Worm (Caenorhabditis elegans) whole organism, L2 larva: ENCODE data around the gene ZK177.9.

Experiments used
- F13H6.1 ChIP-seq: sonication (generic microtip); optimal IDR thresholded peaks from 2 replicates; lab custom pipeline; 2016; ENCODE audit warnings: missing genetic modification characterization, missing compliant biosample characterization
- Y55F3AM.14 ChIP-seq: fragments of 200-800 bp; sonication (Bioruptor generic); optimal IDR thresholded peaks from 2 replicates; lab custom pipeline; 2018; ENCODE audit warnings: mild to moderate bottlenecking, missing genetic modification characterization, missing compliant biosample characterization
- ZK546.5 ChIP-seq: sonication (generic microtip); optimal IDR thresholded peaks from 2 replicates; lab custom pipeline; 2017; ENCODE audit warnings: missing biosample characterization, missing genetic modification characterization
- alr-1 ChIP-seq: fragments of 150-350 bp; optimal IDR thresholded peaks from 2 replicates; lab custom pipeline; 2014; ENCODE audit warnings: missing biosample characterization, missing genetic modification characterization
- aly-2 ChIP-seq: fragments of 150-350 bp; optimal IDR thresholded peaks from 2 replicates; lab custom pipeline; 2014; ENCODE audit warnings: missing biosample characterization, missing genetic modification characterization
- ama-1 ChIP-seq: fragments of 150-350 bp; optimal IDR thresholded peaks from 2 replicates; lab custom pipeline; 2018; ENCODE audit warnings: inconsistent platforms
- blmp-1 ChIP-seq: sonication (generic microtip); optimal IDR thresholded peaks from 2 replicates; lab custom pipeline; 2017; ENCODE audit warnings: missing genetic modification characterization, mild to moderate bottlenecking, missing compliant biosample characterization, antibody characterized with exemption, moderate library complexity; ENCODE audit not compliant: insufficient read depth
- ceh-16 ChIP-seq: fragments of 150-350 bp; optimal IDR thresholded peaks from 2 replicates; lab custom pipeline; 2014; ENCODE audit warnings: missing biosample characterization, missing genetic modification characterization
- ceh-82 ChIP-seq: fragments of 150-350 bp; optimal IDR thresholded peaks from 2 replicates; lab custom pipeline; 2014; ENCODE audit warnings: missing biosample characterization, missing genetic modification characterization
- crh-2 ChIP-seq: sonication (generic microtip); optimal IDR thresholded peaks from 2 replicates; lab custom pipeline; 2017; ENCODE audit warnings: missing biosample characterization, missing genetic modification characterization
- dmd-4 ChIP-seq: sonication (generic microtip); optimal IDR thresholded peaks from 2 replicates; lab custom pipeline; 2017; ENCODE audit warnings: missing biosample characterization, missing genetic modification characterization
- egl-27 ChIP-seq: sonication (generic microtip); optimal IDR thresholded peaks from 3 replicates; lab custom pipeline; 2017; ENCODE audit warnings: missing biosample characterization, missing genetic modification reagents, missing genetic modification characterization
- elt-3 ChIP-seq: sonication (generic microtip); optimal IDR thresholded peaks from 2 replicates; lab custom pipeline; 2017; ENCODE audit warnings: missing biosample characterization, missing genetic modification characterization
- fos-1 ChIP-seq: fragments of 150-350 bp; optimal IDR thresholded peaks from 2 replicates; lab custom pipeline; 2014; ENCODE audit warnings: missing biosample characterization, missing genetic modification characterization
- gmeb-1 ChIP-seq: fragments of 150-350 bp; optimal IDR thresholded peaks from 2 replicates; lab custom pipeline; 2014; ENCODE audit warnings: missing biosample characterization, missing genetic modification characterization
- lin-11 ChIP-seq: fragments of 150-350 bp; sonication (generic microtip); optimal IDR thresholded peaks from 2 replicates; lab custom pipeline; 2014; ENCODE audit warnings: missing biosample characterization, missing genetic modification characterization, inconsistent platforms, mixed read lengths
- lin-13 ChIP-seq: fragments of 150-350 bp; optimal IDR thresholded peaks from 2 replicates; lab custom pipeline; 2014; ENCODE audit warnings: missing biosample characterization, missing genetic modification reagents, missing genetic modification characterization
- lsy-2 ChIP-seq, 2 experiments: fragments of 150-350 bp in 1 of 2; sonication (generic microtip) in 1 of 2; optimal IDR thresholded peaks; 2 replicates each; lab custom pipeline; 2014 to 2017; ENCODE audit warnings: missing biosample characterization in 2 of 2, missing genetic modification characterization in 2 of 2
- mab-5 ChIP-seq: fragments of 150-350 bp; optimal IDR thresholded peaks from 2 replicates; lab custom pipeline; 2014; ENCODE audit warnings: missing biosample characterization, missing genetic modification characterization
- mbf-1 ChIP-seq: sonication (generic microtip); optimal IDR thresholded peaks from 2 replicates; lab custom pipeline; 2017; ENCODE audit warnings: missing biosample characterization, missing genetic modification characterization
- mdl-1 ChIP-seq, 2 experiments: fragments of 150-350 bp in 1 of 2; sonication (generic microtip) in 1 of 2; optimal IDR thresholded peaks; 2 replicates each; lab custom pipeline; 2017; ENCODE audit warnings: missing biosample characterization in 2 of 2, missing genetic modification characterization in 2 of 2
- nhr-10 ChIP-seq: sonication (generic microtip); optimal IDR thresholded peaks from 2 replicates; lab custom pipeline; 2017; ENCODE audit warnings: missing biosample characterization, missing genetic modification characterization
- nhr-129 ChIP-seq: fragments of 150-350 bp; optimal IDR thresholded peaks from 2 replicates; lab custom pipeline; 2014; ENCODE audit warnings: missing biosample characterization, missing genetic modification characterization
- nhr-21 ChIP-seq: fragments of 150-350 bp; optimal IDR thresholded peaks from 2 replicates; lab custom pipeline; 2014; ENCODE audit warnings: missing biosample characterization, missing genetic modification characterization
- nhr-237 ChIP-seq: fragments of 150-350 bp; optimal IDR thresholded peaks from 2 replicates; lab custom pipeline; 2014; ENCODE audit warnings: missing biosample characterization, missing genetic modification characterization
- nhr-25 ChIP-seq: fragments of 150-350 bp; sonication (generic microtip); optimal IDR thresholded peaks from 3 replicates; lab custom pipeline; 2014; ENCODE audit warnings: missing biosample characterization, missing genetic modification characterization
- nhr-6 ChIP-seq: fragments of 150-350 bp; optimal IDR thresholded peaks from 2 replicates; lab custom pipeline; 2014; ENCODE audit warnings: missing biosample characterization, missing genetic modification characterization
- nhr-77 ChIP-seq: fragments of 150-350 bp; optimal IDR thresholded peaks from 2 replicates; lab custom pipeline; 2014; ENCODE audit warnings: missing biosample characterization, missing genetic modification characterization
- peb-1 ChIP-seq: fragments of 150-350 bp; optimal IDR thresholded peaks from 2 replicates; lab custom pipeline; 2014; ENCODE audit warnings: missing biosample characterization, missing genetic modification characterization
- sem-4 ChIP-seq: fragments of 150-350 bp; optimal IDR thresholded peaks from 2 replicates; lab custom pipeline; 2014; ENCODE audit warnings: missing biosample characterization, missing genetic modification reagents, missing genetic modification characterization
- skn-1 ChIP-seq: sonication (generic microtip); optimal IDR thresholded peaks from 2 replicates; lab custom pipeline; 2017; ENCODE audit warnings: missing biosample characterization, missing genetic modification characterization
- sma-3 ChIP-seq: sonication (generic microtip); optimal IDR thresholded peaks from 2 replicates; lab custom pipeline; 2016; ENCODE audit warnings: missing genetic modification reagents, missing genetic modification characterization, missing compliant biosample characterization
- sma-9 ChIP-seq, 2 experiments: fragments of 150-350 bp in 1 of 2; sonication (generic microtip) in 1 of 2; optimal IDR thresholded peaks; 2 replicates each; lab custom pipeline; 2014 to 2016; ENCODE audit warnings: missing genetic modification characterization in 2 of 2, mild to moderate bottlenecking in 1 of 2, missing biosample characterization in 1 of 2, missing compliant biosample characterization in 1 of 2, missing genetic modification reagents in 1 of 2, moderate library complexity in 1 of 2
- snpc-4 ChIP-seq: fragments of 150-350 bp; optimal IDR thresholded peaks from 2 replicates; lab custom pipeline; 2014; ENCODE audit warnings: missing biosample characterization, missing genetic modification characterization
- unc-39 ChIP-seq: fragments of 150-350 bp; optimal IDR thresholded peaks from 2 replicates; lab custom pipeline; 2014; ENCODE audit warnings: missing biosample characterization, missing genetic modification characterization
- unc-55 ChIP-seq: fragments of 150-350 bp; sonication (generic microtip); optimal IDR thresholded peaks from 3 replicates; lab custom pipeline; 2014; ENCODE audit warnings: missing biosample characterization, missing genetic modification reagents, missing genetic modification characterization
- zag-1 ChIP-seq: fragments of 150-350 bp; optimal IDR thresholded peaks from 2 replicates; lab custom pipeline; 2014; ENCODE audit warnings: missing biosample characterization, missing genetic modification characterization
- ztf-1 ChIP-seq: fragments of 200-800 bp; sonication (Bioruptor generic); conservative IDR thresholded peaks from 2 replicates; pipeline ENCODE4 v1.3.6; 2022; ENCODE audit warnings: missing genetic modification characterization, missing compliant biosample characterization
- ztf-11 ChIP-seq: sonication (generic microtip); optimal IDR thresholded peaks from 2 replicates; lab custom pipeline; 2017; ENCODE audit warnings: missing biosample characterization, missing genetic modification characterization

Gene ZK177.9

DNA sequence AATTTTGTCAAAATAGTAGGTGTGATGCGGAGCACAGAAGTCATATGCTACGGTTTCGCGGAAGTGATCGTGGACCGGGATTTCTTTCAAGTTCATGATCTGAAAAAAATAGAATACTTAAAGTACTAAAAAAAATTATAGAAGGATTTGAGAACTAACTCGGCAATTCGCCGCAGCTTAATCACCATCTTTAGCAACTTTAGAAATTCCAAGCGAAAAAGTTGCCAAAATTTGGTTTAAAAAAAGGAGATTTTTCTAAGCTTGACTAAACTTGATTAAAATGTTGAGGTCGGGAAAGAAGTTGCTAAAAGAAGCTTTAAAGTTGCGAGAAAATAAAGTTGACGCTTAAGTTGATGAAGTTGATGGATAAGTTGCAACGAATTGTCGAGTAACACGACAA lies at the start of gene ZK177.9:
TSS of gene ZK177.9 (minus strand) at position 101 of the 400 bp plus-strand sequence.
- no peak for TF ChIP-seq sem-4
- TF ChIP-seq gmeb-1 (tag; lab: Kevin White, UChicago), result no peak
- TF ChIP-seq egl-27 (tag; lab: Kevin White, UChicago), result no peak
- no peak for TF ChIP-seq lsy-2 (tag; optimal IDR thresholded peaks at IDR 0.05; lab: Kevin White, UChicago)
- TF ChIP-seq alr-1 (tag; lab: Kevin White, UChicago), result no peak
- TF ChIP-seq ama-1 (lab: Kevin White, UChicago), result no peak
- no peak for TF ChIP-seq unc-39 (tag; lab: Kevin White, UChicago)
- no peak for TF ChIP-seq mab-5 (tag; lab: Kevin White, UChicago)
- TF ChIP-seq ztf-11 (tag; lab: Kevin White, UChicago), result no peak
- TF ChIP-seq crh-2 (tag; lab: Kevin White, UChicago), result no peak
- no peak for TF ChIP-seq ztf-1 (GFP tag; lab: Robert Waterston, UW)
- no peak for TF ChIP-seq sma-3 (GFP tag; lab: Kevin White, UChicago)
- no peak for TF ChIP-seq ZK546.5 (tag; lab: Kevin White, UChicago)
- TF ChIP-seq skn-1 (tag; lab: Kevin White, UChicago), result no peak

DNA sequence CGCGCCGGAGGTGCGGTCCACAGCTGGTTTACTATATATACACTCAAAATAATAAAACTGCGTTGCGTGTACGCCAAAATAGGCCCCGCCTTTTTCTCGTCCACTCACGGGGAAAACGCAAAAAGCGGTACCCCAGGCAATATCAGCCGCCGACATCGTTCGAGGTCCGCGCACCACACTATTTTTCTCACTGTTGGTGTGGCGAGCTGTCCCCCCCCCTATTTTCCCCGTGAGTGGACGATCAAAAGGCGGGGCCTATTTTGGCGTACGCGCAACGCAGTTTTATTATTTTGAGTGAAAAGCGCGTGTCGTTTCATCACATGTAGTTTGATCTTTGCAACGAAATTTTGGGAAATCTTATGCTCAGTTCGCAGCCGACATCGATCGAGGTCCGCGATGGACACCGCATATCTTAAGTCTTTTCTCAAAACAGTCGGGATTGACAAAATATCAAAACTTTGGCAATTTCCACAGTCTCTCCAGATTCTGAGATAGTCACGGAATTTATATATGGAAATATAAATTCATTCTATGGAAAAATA lies 47.6 kb upstream of the ZK177.9 start:
- TF ChIP-seq ztf-11 (tag; lab: Kevin White, UChicago), result no peak
- TF ChIP-seq nhr-25 (tag; lab: Kevin White, UChicago), result no peak
- TF ChIP-seq mbf-1, result no peak
- no peak for TF ChIP-seq mdl-1 (tag; optimal IDR thresholded peaks at IDR 0.05; lab: Kevin White, UChicago)
- no peak for TF ChIP-seq sma-9 (GFP tag; optimal IDR thresholded peaks at IDR 0.05; lab: Kevin White, UChicago)
- no peak for TF ChIP-seq sma-9 (tag; optimal IDR thresholded peaks at IDR 0.05; lab: Kevin White, UChicago)
- no peak for TF ChIP-seq sem-4
- TF ChIP-seq unc-55 (GFP tag; lab: Kevin White, UChicago), result no peak
- TF ChIP-seq nhr-21 (tag; lab: Kevin White, UChicago), result no peak
- no peak for TF ChIP-seq F13H6.1 (tag; lab: Kevin White, UChicago)
- no peak for TF ChIP-seq ceh-82 (tag; lab: Kevin White, UChicago)
- no peak for TF ChIP-seq nhr-77
- no peak for TF ChIP-seq lin-11 (tag; lab: Kevin White, UChicago)
- no peak for TF ChIP-seq snpc-4
- TF ChIP-seq aly-2, result no peak
- TF ChIP-seq alr-1 (tag; lab: Kevin White, UChicago), result no peak
- TF ChIP-seq ztf-1 (GFP tag; lab: Robert Waterston, UW), result no peak
- no peak for TF ChIP-seq nhr-237
- TF ChIP-seq Y55F3AM.14 (GFP tag; lab: Kevin White, UChicago), result no peak

DNA sequence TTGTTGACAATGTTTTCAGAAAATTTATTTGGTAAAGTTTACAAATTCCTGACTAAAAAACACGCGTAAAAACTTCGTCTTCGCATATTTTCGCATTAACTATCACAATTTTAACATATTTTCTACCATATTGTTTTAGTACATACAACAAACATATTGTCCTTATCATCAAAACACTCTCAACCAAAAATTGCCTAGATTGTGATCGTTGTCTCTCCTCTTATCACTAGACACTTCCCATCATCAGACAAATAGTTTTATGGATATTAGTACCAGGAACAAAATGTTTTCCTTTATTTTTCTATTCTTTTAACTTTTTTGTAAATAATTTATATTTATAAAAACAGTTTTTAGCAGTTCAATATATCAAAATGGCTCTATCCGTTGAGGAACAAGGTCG lies 43.8 kb upstream of the ZK177.9 start, which contains the start of gene C17C3.3:
TSS of gene C17C3.3 (plus strand) at position 346 of the 400 bp plus-strand sequence.
- TF ChIP-seq skn-1 (tag; lab: Kevin White, UChicago) (peak; percentile 6), fos-1 (tag; lab: Kevin White, UChicago) (peak; percentile 19), sem-4 (no peak), aly-2 (no peak), peb-1 (tag; lab: Kevin White, UChicago) (no peak), nhr-10 (tag; lab: Kevin White, UChicago) (no peak), lsy-2 (tag; optimal IDR thresholded peaks at IDR 0.05; lab: Kevin White, UChicago) (no peak), mbf-1 (no peak), sma-3 (GFP tag; lab: Kevin White, UChicago) (no peak), dmd-4 (tag; lab: Kevin White, UChicago) (no peak), elt-3 (tag; lab: Kevin White, UChicago) (no peak), nhr-6 (tag; lab: Kevin White, UChicago) (no peak), sma-9 (GFP tag; optimal IDR thresholded peaks at IDR 0.05; lab: Kevin White, UChicago) (peak; percentile 17), sma-9 (tag; optimal IDR thresholded peaks at IDR 0.05; lab: Kevin White, UChicago) (no peak), Y55F3AM.14 (GFP tag; lab: Kevin White, UChicago) (no peak), ztf-1 (GFP tag; lab: Robert Waterston, UW) (no peak)

DNA sequence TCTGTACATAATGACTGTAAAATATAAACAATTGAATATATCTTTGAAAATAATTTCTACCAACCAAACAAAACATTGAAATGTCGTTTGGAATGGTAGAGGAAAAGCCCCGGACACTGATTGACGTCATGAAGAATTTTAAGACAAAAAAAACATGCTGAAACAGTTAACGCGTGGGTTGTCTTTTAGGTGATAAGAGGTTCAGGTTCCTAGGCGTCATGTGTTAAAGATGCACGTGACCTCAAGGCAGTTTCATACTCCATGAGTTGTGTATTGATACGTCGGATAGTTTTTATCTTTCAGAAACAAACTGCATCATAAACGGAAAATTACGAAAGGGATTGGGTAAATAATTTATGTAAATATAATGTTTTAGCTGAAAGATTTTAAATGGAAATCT lies 39.6 kb upstream of the ZK177.9 start:
- TF ChIP-seq egl-27 (tag; lab: Kevin White, UChicago) (no peak), sem-4 (no peak), nhr-10 (tag; lab: Kevin White, UChicago) (no peak), fos-1 (tag; lab: Kevin White, UChicago) (no peak), nhr-21 (tag; lab: Kevin White, UChicago) (no peak), ztf-1 (GFP tag; lab: Robert Waterston, UW) (no peak), zag-1 (tag; lab: Kevin White, UChicago) (no peak), lin-11 (tag; lab: Kevin White, UChicago) (no peak), lin-13 (GFP tag; lab: Kevin White, UChicago) (no peak), nhr-25 (tag; lab: Kevin White, UChicago) (no peak), ceh-16 (tag; lab: Kevin White, UChicago) (no peak), gmeb-1 (tag; lab: Kevin White, UChicago) (peak; percentile 38), unc-39 (tag; lab: Kevin White, UChicago) (no peak), mab-5 (tag; lab: Kevin White, UChicago) (no peak), ZK546.5 (tag; lab: Kevin White, UChicago) (no peak), sma-9 (GFP tag; optimal IDR thresholded peaks at IDR 0.05; lab: Kevin White, UChicago) (peak; percentile 60), sma-9 (tag; optimal IDR thresholded peaks at IDR 0.05; lab: Kevin White, UChicago) (no peak), elt-3 (tag; lab: Kevin White, UChicago) (no peak), blmp-1 (tag; lab: Kevin White, UChicago) (no peak), crh-2 (tag; lab: Kevin White, UChicago) (peak; percentile 14), nhr-129 (tag; lab: Kevin White, UChicago) (no peak)
